Worm (Caenorhabditis elegans): Measurements from ENCODE around the gene mrps-25.
A peak's percentile ranks its signal among the peaks of the same experiment; 100 is the strongest.

The mrps-25 gene

DNA sequence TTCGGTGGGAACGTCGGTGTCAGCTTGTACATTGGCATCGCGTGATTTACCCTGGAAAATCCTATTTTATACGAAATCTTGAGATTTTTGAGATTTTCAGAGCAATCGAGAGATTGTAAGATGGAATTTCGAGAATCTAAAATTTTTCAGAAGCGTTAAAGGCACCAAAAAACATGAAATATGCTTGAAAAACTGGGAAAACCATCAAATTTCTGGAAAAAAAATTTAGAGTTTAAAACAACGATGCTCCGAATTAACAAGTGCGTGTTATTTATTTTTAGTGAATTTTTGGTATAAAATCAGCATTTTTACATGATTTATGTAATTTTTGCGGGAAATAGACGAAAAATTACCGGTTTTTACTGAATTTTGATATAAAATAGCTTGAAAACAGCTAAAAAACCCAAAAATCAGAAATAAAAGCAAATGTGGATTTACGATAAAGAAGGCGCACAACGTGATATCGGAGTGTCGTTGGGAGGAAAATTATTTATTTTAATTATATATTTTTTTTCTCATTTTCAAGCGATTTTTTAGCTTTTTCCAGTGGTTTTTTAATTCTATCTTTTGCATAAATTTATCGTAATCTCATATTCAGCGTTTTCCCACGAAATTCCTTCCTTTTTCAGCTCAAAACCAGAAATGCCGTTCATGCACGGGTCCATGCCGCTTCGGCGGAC lies at the start of gene mrps-25, which contains the start of gene Y55F3AM.13:
Gene mrps-25 (plus strand): TSS at position 630 of the 680 bp plus-strand sequence.
Gene Y55F3AM.13 (minus strand): TSS at position 51 of the 680 bp plus-strand sequence.
- TF ChIP-seq dpl-1 (GFP tag; optimal IDR thresholded peaks at IDR 0.05) (peak; percentile 42), ceh-82 (tag; optimal IDR thresholded peaks at IDR 0.05) (no peak), zip-2 (tag; optimal IDR thresholded peaks at IDR 0.05) (no peak), snpc-4 (tag; optimal IDR thresholded peaks at IDR 0.05) (no peak), T20F7.1 (GFP tag; optimal IDR thresholded peaks at IDR 0.05) (peak; percentile 99), lsy-2 (tag; optimal IDR thresholded peaks at IDR 0.05) (peak in 1 of 2 experiments; percentile 59), lin-38 (GFP tag; IDR thresholded peaks at IDR 0.05) (0 out of 2 replicates have a peak, but pooled peaks have one; percentile 21), mes-2 (tag; optimal IDR thresholded peaks at IDR 0.05; ENCODE audit: poor library complexity, severe bottlenecking) (no peak), Y48G9A.11 (GFP tag; IDR thresholded peaks at IDR 0.05) (peak; percentile 91), R02D3.7 (tag; optimal IDR thresholded peaks at IDR 0.05) (peak; percentile 54)

- peak; percentile 57 for TF ChIP-seq lin-38 (GFP tag; IDR thresholded peaks at IDR 0.05)
- TF ChIP-seq F44E2.7 (GFP tag; IDR thresholded peaks at IDR 0.05), result no peak
- no peak for TF ChIP-seq daf-16 (GFP tag; optimal IDR thresholded peaks at IDR 0.05)
- peak; percentile 29 for TF ChIP-seq daf-16 (tag; optimal IDR thresholded peaks at IDR 0.05)
- no peak for TF ChIP-seq D1046.2 (GFP tag; IDR thresholded peaks at IDR 0.05)
- TF ChIP-seq vab-7 (GFP tag; IDR thresholded peaks at IDR 0.05), result 0 out of 2 replicates have a peak, but pooled peaks have one; percentile 21
- TF ChIP-seq tra-1 (GFP tag; IDR thresholded peaks at IDR 0.05), result no peak
- TF ChIP-seq fkh-10 (GFP tag; optimal IDR thresholded peaks at IDR 0.05), result peak; percentile 7
- peak; percentile 30 for TF ChIP-seq hlh-11 (tag; optimal IDR thresholded peaks at IDR 0.05)
- peak; percentile 39 for TF ChIP-seq dpl-1 (GFP tag; optimal IDR thresholded peaks at IDR 0.05)
- TF ChIP-seq mes-2 (tag; optimal IDR thresholded peaks at IDR 0.05; ENCODE audit: poor library complexity, severe bottlenecking), result peak; percentile 64
- no peak for TF ChIP-seq jun-1 (tag; optimal IDR thresholded peaks at IDR 0.05)
- TF ChIP-seq nhr-48 (tag; optimal IDR thresholded peaks at IDR 0.05), result no peak
- TF ChIP-seq ama-1 (optimal IDR thresholded peaks at IDR 0.05), result peak; percentile 40
- no peak for TF ChIP-seq hmg-1.1 (GFP tag; IDR thresholded peaks at IDR 0.05)
- peak; percentile 14 to 60 for TF ChIP-seq lsy-2 (tag; optimal IDR thresholded peaks at IDR 0.05)
- TF ChIP-seq nhr-76 (tag; optimal IDR thresholded peaks at IDR 0.05), result no peak
- TF ChIP-seq nhr-41 (GFP tag; IDR thresholded peaks at IDR 0.05), result no peak
- TF ChIP-seq rbr-2 (tag; optimal IDR thresholded peaks at IDR 0.05), result peak; percentile 30
- no peak for TF ChIP-seq fos-1 (tag; optimal IDR thresholded peaks at IDR 0.05)
- TF ChIP-seq dmd-6 (GFP tag; IDR thresholded peaks at IDR 0.05), result 0 out of 2 replicates have a peak, but pooled peaks have one; percentile 17
- TF ChIP-seq T20F7.1 (GFP tag; optimal IDR thresholded peaks at IDR 0.05), result peak; percentile 26
- peak; percentile 9 for TF ChIP-seq nhr-11 (tag; optimal IDR thresholded peaks at IDR 0.05)
- TF ChIP-seq hlh-30 (tag; optimal IDR thresholded peaks at IDR 0.05; ENCODE audit: insufficient read depth), result peak; percentile 96
- TF ChIP-seq nhr-42 (GFP tag; IDR thresholded peaks at IDR 0.05), result no peak
- TF ChIP-seq mdl-1 (tag; optimal IDR thresholded peaks at IDR 0.05), result peak in 1 of 2 experiments; percentile 59
- peak in 1 of 2 experiments; percentile 55 for TF ChIP-seq hif-1 (tag; optimal IDR thresholded peaks at IDR 0.05)
- TF ChIP-seq mep-1 (tag; optimal IDR thresholded peaks at IDR 0.05), result peak; percentile 19
These were observed 47.1 kb upstream of the mrps-25 start, which contains the start of gene Y55F3AM.9 for ce11 chrIV:1009546-1009945. Y55F3AM.9 (minus strand) TSS chrIV:1009734.

ce11 chrIV:1010212-1010611 lies 46.5 kb upstream of the mrps-25 start, which contains the start of gene atg-3:
atg-3 (plus strand) TSS chrIV:1010512.
- TF ChIP-seq set-16 (GFP tag; IDR thresholded peaks at IDR 0.05) (no peak), ztf-7 (tag; optimal IDR thresholded peaks at IDR 0.05) (no peak), cey-2 (tag; optimal IDR thresholded peaks at IDR 0.05; ENCODE audit: borderline replicate concordance, insufficient read depth) (no peak), T20F7.1 (GFP tag; optimal IDR thresholded peaks at IDR 0.05) (no peak), rbr-2 (tag; optimal IDR thresholded peaks at IDR 0.05) (no peak), aha-1 (tag) (peak; percentile 6), lir-3 (tag; optimal IDR thresholded peaks at IDR 0.05) (no peak), dmd-6 (GFP tag; IDR thresholded peaks at IDR 0.05) (no peak), ceh-62 (tag; optimal IDR thresholded peaks at IDR 0.05) (no peak)
